Fruit fly (Drosophila melanogaster) whole organism, wandering third instar larva: Measurements from ENCODE around the gene CG12645.

Experiments used
- Abd-B ChIP-seq: fragments of >200 bp; optimal IDR thresholded peaks from 2 replicates; lab custom pipeline; 2017; ENCODE audit warnings: missing biosample characterization, missing genetic modification characterization
- CG32264 ChIP-seq: fragments of 200-800 bp; sonication (Bioruptor generic); optimal IDR thresholded peaks from 2 replicates; lab custom pipeline; 2016; ENCODE audit warnings: missing biosample characterization, missing genetic modification characterization
- CG9705 ChIP-seq: fragments of 200-800 bp; sonication (Bioruptor generic); optimal IDR thresholded peaks from 2 replicates; lab custom pipeline; 2018; ENCODE audit warnings: missing biosample characterization, mild to moderate bottlenecking, missing genetic modification characterization
- CrebA ChIP-seq: fragments of 200-800 bp; sonication (Bioruptor generic); optimal IDR thresholded peaks from 2 replicates; lab custom pipeline; 2016; ENCODE audit warnings: missing biosample characterization, mild to moderate bottlenecking, missing genetic modification characterization, borderline replicate concordance
- Dfd ChIP-seq: fragments of >200 bp; optimal IDR thresholded peaks from 2 replicates; lab custom pipeline; 2017; ENCODE audit warnings: missing biosample characterization, missing genetic modification characterization
- Dif ChIP-seq: fragments of 200-275, 200-300 bp; sonication (Bioruptor generic); optimal IDR thresholded peaks from 2 replicates; lab custom pipeline; 2018; ENCODE audit warnings: missing biosample characterization, missing genetic modification characterization; ENCODE audit not compliant: partially characterized antibody
- GATAd ChIP-seq: sonication (Bioruptor generic); optimal IDR thresholded peaks from 2 replicates; lab custom pipeline; 2016; ENCODE audit warnings: missing biosample characterization, missing genetic modification characterization
- HLH106 ChIP-seq: fragments of 200-800 bp; optimal IDR thresholded peaks from 3 replicates; lab custom pipeline; 2019; ENCODE audit warnings: missing biosample characterization, mild to moderate bottlenecking, missing genetic modification characterization, moderate library complexity
- Hnf4 ChIP-seq: fragments of 200-800 bp; sonication (Bioruptor generic); optimal IDR thresholded peaks from 2 replicates; lab custom pipeline; 2016; ENCODE audit warnings: missing biosample characterization, mild to moderate bottlenecking, missing genetic modification characterization
- Hr78 ChIP-seq: fragments of >200 bp; optimal IDR thresholded peaks from 2 replicates; lab custom pipeline; 2017; ENCODE audit warnings: missing biosample characterization, missing genetic modification characterization
- Hr83 ChIP-seq: fragments of 200-300 bp; sonication (Bioruptor generic); optimal IDR thresholded peaks from 2 replicates; lab custom pipeline; 2016; ENCODE audit warnings: missing biosample characterization, mild to moderate bottlenecking, missing genetic modification characterization, moderate library complexity; ENCODE audit not compliant: poor library complexity, severe bottlenecking
- Jra ChIP-seq: sonication (Bioruptor generic); optimal IDR thresholded peaks from 2 replicates; lab custom pipeline; 2016; ENCODE audit warnings: missing biosample characterization, missing genetic modification characterization
- Mio ChIP-seq: sonication (Bioruptor generic); optimal IDR thresholded peaks from 2 replicates; lab custom pipeline; 2016; ENCODE audit warnings: missing biosample characterization, missing genetic modification characterization
- Myc ChIP-seq: fragments of >200 bp; optimal IDR thresholded peaks from 2 replicates; lab custom pipeline; 2017
- N ChIP-seq: fragments of >200 bp; optimal IDR thresholded peaks from 2 replicates; lab custom pipeline; 2018; ENCODE audit warnings: missing biosample characterization, missing external identifiers, missing genetic modification characterization
- OdsH ChIP-seq: fragments of 200-800 bp; sonication (Bioruptor generic); optimal IDR thresholded peaks from 2 replicates; lab custom pipeline; 2016; ENCODE audit warnings: missing biosample characterization, mild to moderate bottlenecking, missing genetic modification characterization
- Rel ChIP-seq, 2 experiments: fragments of 200-800 bp; sonication (Bioruptor generic) in 1 of 2; optimal IDR thresholded peaks; 2 replicates in 1 of 2; 3 replicates in 1 of 2; lab custom pipeline; 2016 to 2019; ENCODE audit warnings: mild to moderate bottlenecking in 2 of 2, missing biosample characterization in 2 of 2, missing genetic modification characterization in 2 of 2, moderate library complexity in 1 of 2
- Sp1 ChIP-seq: fragments of 200-800 bp; sonication (Bioruptor generic); optimal IDR thresholded peaks from 3 replicates; lab custom pipeline; 2019; ENCODE audit warnings: missing biosample characterization, mild to moderate bottlenecking, missing genetic modification characterization, moderate library complexity
- br ChIP-seq: fragments of 200-800 bp; sonication (Bioruptor generic); optimal IDR thresholded peaks from 2 replicates; lab custom pipeline; 2016; ENCODE audit warnings: missing biosample characterization, missing genetic modification characterization
- brk ChIP-seq: fragments of 200-800 bp; sonication (Bioruptor generic); optimal IDR thresholded peaks from 2 replicates; lab custom pipeline; 2016; ENCODE audit warnings: missing biosample characterization, mild to moderate bottlenecking, missing genetic modification characterization
- dl ChIP-seq, 2 experiments: fragments of 175-275, 200-275 bp in 1 of 2; fragments of 200-275 bp in 1 of 2; sonication (Bioruptor generic); optimal IDR thresholded peaks; lab custom pipeline; 2018; ENCODE audit warnings: mild to moderate bottlenecking in 2 of 2, missing biosample characterization in 2 of 2, missing genetic modification characterization in 2 of 2, moderate library complexity in 2 of 2; ENCODE audit not compliant: partially characterized antibody in 2 of 2, insufficient read depth in 1 of 2
- dmrt93B ChIP-seq: fragments of 200-800 bp; sonication (Bioruptor generic); optimal IDR thresholded peaks from 2 replicates; lab custom pipeline; 2018; ENCODE audit warnings: missing biosample characterization, mild to moderate bottlenecking, missing genetic modification characterization
- dsf ChIP-seq: sonication (Bioruptor generic); optimal IDR thresholded peaks from 2 replicates; lab custom pipeline; 2016; ENCODE audit warnings: missing biosample characterization, missing genetic modification characterization, borderline replicate concordance
- ey ChIP-seq: fragments of 200-800 bp; sonication (Bioruptor generic); optimal IDR thresholded peaks from 2 replicates; lab custom pipeline; 2016; ENCODE audit warnings: missing biosample characterization, missing genetic modification characterization
- foxo ChIP-seq, 2 experiments: fragments of 200-800 bp; sonication (Bioruptor generic); optimal IDR thresholded peaks; 2 replicates in 1 of 2; 3 replicates in 1 of 2; lab custom pipeline; 2016 to 2017; ENCODE audit warnings: missing biosample characterization in 2 of 2, missing genetic modification characterization in 2 of 2
- fru ChIP-seq: fragments of 200-800 bp; sonication (Bioruptor generic); optimal IDR thresholded peaks from 3 replicates; lab custom pipeline; 2016; ENCODE audit warnings: missing biosample characterization, mild to moderate bottlenecking, missing genetic modification characterization
- h ChIP-seq: fragments of 200-800 bp; sonication (Bioruptor generic); optimal IDR thresholded peaks from 3 replicates; lab custom pipeline; 2016; ENCODE audit warnings: missing biosample characterization, mild to moderate bottlenecking, missing genetic modification characterization
- jim ChIP-seq: fragments of 175-275, 200-325 bp; sonication (Bioruptor generic); optimal IDR thresholded peaks from 2 replicates; lab custom pipeline; 2016; ENCODE audit warnings: missing biosample characterization, mild to moderate bottlenecking, missing genetic modification characterization
- lola ChIP-seq: fragments of >200 bp; optimal IDR thresholded peaks from 2 replicates; lab custom pipeline; 2017; ENCODE audit warnings: missing biosample characterization, missing genetic modification characterization
- pan ChIP-seq: fragments of >200 bp; optimal IDR thresholded peaks from 2 replicates; lab custom pipeline; 2017
- psq ChIP-seq: fragments of 200-800 bp; sonication (Bioruptor generic); optimal IDR thresholded peaks from 3 replicates; lab custom pipeline; 2017; ENCODE audit warnings: missing biosample characterization, mild to moderate bottlenecking, missing genetic modification characterization, moderate library complexity
- rgr ChIP-seq: fragments of 200-800 bp; sonication (Bioruptor generic); optimal IDR thresholded peaks from 3 replicates; lab custom pipeline; 2016; ENCODE audit warnings: missing biosample characterization, mild to moderate bottlenecking, missing genetic modification characterization
- sage ChIP-seq: fragments of 200-800 bp; sonication (Bioruptor generic); optimal IDR thresholded peaks from 2 replicates; lab custom pipeline; 2016; ENCODE audit warnings: missing biosample characterization, mild to moderate bottlenecking, missing genetic modification characterization
- sv ChIP-seq: fragments of 200-800 bp; sonication (Bioruptor generic); optimal IDR thresholded peaks from 3 replicates; lab custom pipeline; 2016; ENCODE audit warnings: missing biosample characterization, missing genetic modification characterization
- tai ChIP-seq: sonication (Bioruptor generic); optimal IDR thresholded peaks from 2 replicates; lab custom pipeline; 2016; ENCODE audit warnings: missing biosample characterization, missing genetic modification characterization
- usp ChIP-seq: fragments of >200 bp; optimal IDR thresholded peaks from 2 replicates; lab custom pipeline; 2017; ENCODE audit warnings: missing biosample characterization, missing genetic modification characterization
- woc ChIP-seq: sonication (Bioruptor generic); optimal IDR thresholded peaks from 2 replicates; lab custom pipeline; 2016; ENCODE audit warnings: missing biosample characterization, mild to moderate bottlenecking, missing genetic modification characterization

The CG12645 gene

dm6 chrX:10127204-10127603, 26.2 kb upstream of the CG12645 start:
- TF ChIP-seq Abd-B (GFP tag; lab: Kevin White, UChicago) (no peak), h (no peak), tai (GFP tag; lab: Kevin White, UChicago) (no peak), CG32264 (no peak), brk (no peak)
- TF ChIP-seq, all 38 proteins: peak for 0

- no peak for TF ChIP-seq pan (lab: Kevin White, UChicago)
- no peak for TF ChIP-seq foxo (GFP tag; optimal IDR thresholded peaks at IDR 0.05; lab: Kevin White, UChicago)
- TF ChIP-seq CG9705: no peak
- no peak for TF ChIP-seq Hr78
- TF ChIP-seq N (GFP tag; lab: Kevin White, UChicago): no peak
- TF ChIP-seq CG32264: no peak
- TF ChIP-seq jim (GFP tag; lab: Kevin White, UChicago): no peak
- no peak for TF ChIP-seq Jra (GFP tag; lab: Kevin White, UChicago)
- no peak for TF ChIP-seq ey (GFP tag; lab: Kevin White, UChicago)
- TF ChIP-seq sv (GFP tag; lab: Kevin White, UChicago): no peak
- TF ChIP-seq psq (GFP tag; lab: Kevin White, UChicago): no peak
- no peak for TF ChIP-seq rgr
- no peak for TF ChIP-seq Mio (GFP tag; lab: Kevin White, UChicago)
- no peak for TF ChIP-seq usp (GFP tag; lab: Kevin White, UChicago)
- TF ChIP-seq Hnf4 (GFP tag; lab: Kevin White, UChicago): no peak
- TF ChIP-seq Sp1 (GFP tag; lab: Kevin White, UChicago): no peak
Observed at dm6 chrX:10137587-10137986, 15.8 kb upstream of the CG12645 start.

dm6 chrX:10158175-10158574, 4.8 kb downstream of the CG12645 start, which contains the start of gene CG43902:
Gene CG43902 (plus strand): TSS chrX:10158434.
- no peak for TF ChIP-seq h
- no peak for TF ChIP-seq OdsH (GFP tag; lab: Kevin White, UChicago)
- TF ChIP-seq CrebA: no peak
- TF ChIP-seq Rel (GFP tag; optimal IDR thresholded peaks at IDR 0.05; lab: Kevin White, UChicago): no peak
- no peak for TF ChIP-seq Rel (tag; optimal IDR thresholded peaks at IDR 0.05; lab: Kevin White, UChicago)
- no peak for TF ChIP-seq usp (GFP tag; lab: Kevin White, UChicago)
- no peak for TF ChIP-seq dl (GFP tag; optimal IDR thresholded peaks at IDR 0.05; lab: Kevin White, UChicago; ENCODE audit: insufficient read depth in 1 of 2, partially characterized antibody in 2 of 2)
- TF ChIP-seq GATAd: no peak
- no peak for TF ChIP-seq psq (GFP tag; lab: Kevin White, UChicago)
- TF ChIP-seq woc (GFP tag; lab: Kevin White, UChicago): no peak
- no peak for TF ChIP-seq rgr
- no peak for TF ChIP-seq ey (GFP tag; lab: Kevin White, UChicago)
- no peak for TF ChIP-seq foxo (GFP tag; optimal IDR thresholded peaks at IDR 0.05; lab: Kevin White, UChicago)
- TF ChIP-seq Dif (GFP tag; lab: Kevin White, UChicago): no peak
- TF ChIP-seq dmrt93B (GFP tag; lab: Kevin White, UChicago): no peak
- TF ChIP-seq Mio (GFP tag; lab: Kevin White, UChicago): no peak
- no peak for TF ChIP-seq tai (GFP tag; lab: Kevin White, UChicago)
- no peak for TF ChIP-seq sv (GFP tag; lab: Kevin White, UChicago)

- TF ChIP-seq brk: no peak
- TF ChIP-seq Dfd (GFP tag; lab: Kevin White, UChicago): peak; percentile 74
Observed at dm6 chrX:10182867-10183266, 29.5 kb downstream of the CG12645 start.

- TF ChIP-seq sv (GFP tag; lab: Kevin White, UChicago) (peak; percentile 12), Abd-B (GFP tag; lab: Kevin White, UChicago) (no peak), dmrt93B (GFP tag; lab: Kevin White, UChicago) (no peak), CG32264 (no peak), Dif (GFP tag; lab: Kevin White, UChicago) (no peak), fru (GFP tag; lab: Kevin White, UChicago) (peak; percentile 58), Myc (lab: Kevin White, UChicago) (no peak), br (GFP tag; lab: Kevin White, UChicago) (no peak), CG9705 (no peak), pan (lab: Kevin White, UChicago) (no peak), tai (GFP tag; lab: Kevin White, UChicago) (no peak), Dfd (GFP tag; lab: Kevin White, UChicago) (no peak), Jra (GFP tag; lab: Kevin White, UChicago) (no peak), woc (GFP tag; lab: Kevin White, UChicago) (no peak), rgr (peak; percentile 1), ey (GFP tag; lab: Kevin White, UChicago) (no peak), N (GFP tag; lab: Kevin White, UChicago) (no peak), Rel (GFP tag; optimal IDR thresholded peaks at IDR 0.05; lab: Kevin White, UChicago) (no peak), Rel (tag; optimal IDR thresholded peaks at IDR 0.05; lab: Kevin White, UChicago) (no peak), usp (GFP tag; lab: Kevin White, UChicago) (no peak), HLH106 (tag; lab: Kevin White, UChicago) (peak; percentile 44), h (peak; percentile 24), brk (no peak), Hr83 (GFP tag; lab: Kevin White, UChicago) (no peak), Sp1 (GFP tag; lab: Kevin White, UChicago) (peak; percentile 29), foxo (GFP tag; optimal IDR thresholded peaks at IDR 0.05; lab: Kevin White, UChicago) (peak in 1 of 2 experiments; percentile 54), sage (GFP tag; lab: Kevin White, UChicago) (no peak), lola (GFP tag; lab: Kevin White, UChicago) (no peak), dsf (GFP tag; lab: Kevin White, UChicago) (no peak), CrebA (no peak)
Observed at dm6 chrX:10184355-10185058, 31.1 kb downstream of the CG12645 start.
